Worm (Caenorhabditis elegans) whole organism, early embryonic: ENCODE results near the gene F02C9.2.

Experiments used
- B0310.2 ChIP-seq: sonication (generic microtip); optimal IDR thresholded peaks from 2 replicates; lab custom pipeline; 2016; ENCODE audit warnings: mild to moderate bottlenecking, missing genetic modification characterization, missing compliant biosample characterization
- F13C5.2 ChIP-seq: sonication (generic microtip); optimal IDR thresholded peaks from 2 replicates; lab custom pipeline; 2017; ENCODE audit warnings: mild to moderate bottlenecking, missing genetic modification characterization, inconsistent platforms, missing compliant biosample characterization
- aly-1 ChIP-seq: sonication (generic microtip); optimal IDR thresholded peaks from 2 replicates; lab custom pipeline; 2016; ENCODE audit warnings: missing genetic modification characterization, missing compliant biosample characterization
- ama-1 ChIP-seq: fragments of 150-350 bp; optimal IDR thresholded peaks from 2 replicates; lab custom pipeline; 2014
- ceh-13 ChIP-seq: fragments of 200-800 bp; sonication (Bioruptor generic); optimal IDR thresholded peaks from 2 replicates; lab custom pipeline; 2018; ENCODE audit warnings: mild to moderate bottlenecking, missing genetic modification characterization, missing compliant biosample characterization
- ceh-36 ChIP-seq: sonication (generic microtip); optimal IDR thresholded peaks from 2 replicates; lab custom pipeline; 2016; ENCODE audit warnings: missing genetic modification characterization, inconsistent platforms, missing compliant biosample characterization
- flt-1 ChIP-seq: fragments of 200-800 bp; sonication (Bioruptor generic); IDR thresholded peaks from 2 replicates; pipeline ENCODE4 v1.3.6; 2022; ENCODE audit warnings: missing genetic modification characterization, missing compliant biosample characterization
- hmbx-1 ChIP-seq: sonication (generic microtip); optimal IDR thresholded peaks from 2 replicates; lab custom pipeline; 2016; ENCODE audit warnings: mild to moderate bottlenecking, missing genetic modification characterization, missing compliant biosample characterization
- hmg-4 ChIP-seq: fragments of 200-800 bp; sonication (Bioruptor generic); optimal IDR thresholded peaks from 2 replicates; lab custom pipeline; 2018; ENCODE audit warnings: mild to moderate bottlenecking, missing genetic modification characterization, missing compliant biosample characterization
- hnd-1 ChIP-seq: sonication (generic microtip); optimal IDR thresholded peaks from 2 replicates; lab custom pipeline; 2016; ENCODE audit warnings: missing genetic modification characterization, missing compliant biosample characterization
- scrt-1 ChIP-seq: fragments of 200-800 bp; sonication (Bioruptor generic); IDR thresholded peaks from 2 replicates; pipeline ENCODE4 v1.3.6; 2022; ENCODE audit warnings: missing genetic modification characterization, missing compliant biosample characterization
- sea-1 ChIP-seq: fragments of 200-800 bp; sonication (Bioruptor generic); conservative IDR thresholded peaks from 2 replicates; pipeline ENCODE4 v1.3.6; 2022; ENCODE audit warnings: missing genetic modification characterization, missing compliant biosample characterization
- tbx-37 ChIP-seq: fragments of 200-800 bp; sonication (Bioruptor generic); conservative IDR thresholded peaks from 2 replicates; pipeline ENCODE4 v1.3.6; 2022; ENCODE audit warnings: missing genetic modification reagents, missing genetic modification characterization, missing compliant biosample characterization

ce11 chrV:3106785-3107184 is 26.7 kb upstream of the F02C9.2 start:
- no peak for TF ChIP-seq sea-1 (GFP tag; lab: Robert Waterston, UW)
- no peak for TF ChIP-seq hmbx-1
- no peak for TF ChIP-seq ama-1 (lab: Kevin White, UChicago)
- no peak for TF ChIP-seq ceh-36 (tag; lab: Kevin White, UChicago)
- TF ChIP-seq flt-1 (GFP tag; lab: Robert Waterston, UW) = no peak
- no peak for TF ChIP-seq F13C5.2 (tag; lab: Kevin White, UChicago)
- no peak for TF ChIP-seq aly-1 (tag; lab: Kevin White, UChicago)
- no peak for TF ChIP-seq scrt-1
- TF ChIP-seq B0310.2 (tag; lab: Kevin White, UChicago) = no peak
- no peak for TF ChIP-seq tbx-37
- no peak for TF ChIP-seq ceh-13 (GFP tag; lab: Kevin White, UChicago)
- no peak for TF ChIP-seq hmg-4 (GFP tag; lab: Kevin White, UChicago)
- TF ChIP-seq hnd-1 (tag; lab: Kevin White, UChicago) = no peak
